Fruit fly (Drosophila melanogaster) Kc167 (cell line): ENCODE results near the gene CG11891.

Source experiments
- Sin3A ChIP-seq: fragments of >200 bp; optimal IDR thresholded peaks from 2 replicates; lab custom pipeline; 2018; ENCODE audit warnings: missing external identifiers
- h ChIP-seq: fragments of >200 bp; optimal IDR thresholded peaks from 3 replicates; lab custom pipeline; 2018; ENCODE audit warnings: missing external identifiers
- insv ChIP-seq: fragments of >200 bp; optimal IDR thresholded peaks from 3 replicates; lab custom pipeline; 2018; ENCODE audit warnings: missing external identifiers
- psq ChIP-seq: fragments of >200 bp; optimal IDR thresholded peaks from 2 replicates; lab custom pipeline; 2017; ENCODE audit warnings: missing external identifiers
- ttk ChIP-seq: sonication (Bioruptor generic); optimal IDR thresholded peaks from 2 replicates; lab custom pipeline; 2017; ENCODE audit warnings: missing external identifiers

- TF ChIP-seq h (lab: Kevin White, UChicago) (no peak), ttk (no peak), psq (lab: Kevin White, UChicago) (no peak), Sin3A (lab: Kevin White, UChicago) (no peak), insv (lab: Kevin White, UChicago) (no peak)
These were observed 44.5 kb upstream of the CG11891 start for dm6 chr3R:25225483-25225882.
